Fruit fly (Drosophila melanogaster) whole organism, embryonic: ENCODE measurements around the gene CG31886.

Source experiments
- Asciz ChIP-seq: fragments of 200-800 bp; sonication (Bioruptor generic); optimal IDR thresholded peaks from 2 replicates; lab custom pipeline; 2017; ENCODE audit warnings: missing biosample characterization, mild to moderate bottlenecking, missing genetic modification characterization, missing genetic modification reagents
- C15 ChIP-seq: fragments of 200-800 bp; sonication (Bioruptor generic); IDR thresholded peaks from 3 replicates; pipeline ENCODE4 v1.3.6; 2022; ENCODE audit warnings: missing biosample characterization, missing genetic modification characterization
- CG10209 ChIP-seq: fragments of 200-800 bp; sonication (Bioruptor generic); optimal IDR thresholded peaks from 3 replicates; lab custom pipeline; 2017; ENCODE audit warnings: missing biosample characterization, mild to moderate bottlenecking, missing genetic modification characterization, missing genetic modification reagents
- CG10979 ChIP-seq: fragments of 200-800 bp; sonication (Bioruptor generic); optimal IDR thresholded peaks from 2 replicates; lab custom pipeline; 2018; ENCODE audit warnings: missing biosample characterization, mild to moderate bottlenecking, missing genetic modification characterization, moderate library complexity
- CG11504 ChIP-seq: fragments of 200-800 bp; sonication (Bioruptor generic); optimal IDR thresholded peaks from 3 replicates; lab custom pipeline; 2019; ENCODE audit warnings: missing biosample characterization, mild to moderate bottlenecking, missing genetic modification characterization, moderate library complexity
- CG11696 ChIP-seq: fragments of 200-800 bp; sonication (Bioruptor generic); IDR thresholded peaks from 2 replicates; pipeline ENCODE4 v1.3.6; 2022; ENCODE audit warnings: missing biosample characterization, missing genetic modification characterization
- CG14667 ChIP-seq: fragments of 200-800 bp; sonication (Bioruptor generic); IDR thresholded peaks from 2 replicates; pipeline ENCODE4 v1.3.6; 2022; ENCODE audit warnings: missing biosample characterization, missing genetic modification characterization
- CG17359 ChIP-seq: fragments of 200-800 bp; sonication (Bioruptor generic); optimal IDR thresholded peaks from 3 replicates; lab custom pipeline; 2018; ENCODE audit warnings: missing biosample characterization, mild to moderate bottlenecking, missing genetic modification characterization, moderate library complexity
- CG17385 ChIP-seq: fragments of 200-800 bp; sonication (Bioruptor generic); optimal IDR thresholded peaks from 3 replicates; lab custom pipeline; 2018; ENCODE audit warnings: missing biosample characterization, mild to moderate bottlenecking, missing genetic modification characterization
- CG18011 ChIP-seq: fragments of 200-800 bp; sonication (Bioruptor generic); optimal IDR thresholded peaks from 2 replicates; lab custom pipeline; 2017; ENCODE audit warnings: missing biosample characterization, missing genetic modification characterization, mild to moderate bottlenecking, moderate library complexity, missing genotype
- CG18599 ChIP-seq: fragments of 200-800 bp; sonication (Bioruptor generic); optimal IDR thresholded peaks from 3 replicates; lab custom pipeline; 2017; ENCODE audit warnings: missing biosample characterization, missing genetic modification characterization, mild to moderate bottlenecking, moderate library complexity, missing genetic modification reagents
- CG18619 ChIP-seq: fragments of 200-800 bp; sonication (Bioruptor generic); optimal IDR thresholded peaks from 3 replicates; lab custom pipeline; 2017; ENCODE audit warnings: missing biosample characterization, mild to moderate bottlenecking, missing genetic modification characterization
- CG30020 ChIP-seq: fragments of 200-800 bp; optimal IDR thresholded peaks from 2 replicates; lab custom pipeline; 2019; ENCODE audit warnings: missing biosample characterization, mild to moderate bottlenecking, missing genetic modification characterization, moderate library complexity
- CG31365 ChIP-seq: fragments of 200-800 bp; sonication (Bioruptor generic); optimal IDR thresholded peaks from 2 replicates; lab custom pipeline; 2018; ENCODE audit warnings: missing biosample characterization, mild to moderate bottlenecking, missing genetic modification characterization
- CG43689 ChIP-seq: fragments of 200-800 bp; sonication (Bioruptor generic); IDR thresholded peaks from 2 replicates; pipeline ENCODE4 v1.3.6; 2022; ENCODE audit warnings: missing biosample characterization, missing genetic modification characterization
- CG4854 ChIP-seq: fragments of 200-800 bp; sonication (Bioruptor generic); optimal IDR thresholded peaks from 2 replicates; lab custom pipeline; 2016; ENCODE audit warnings: missing biosample characterization, missing genetic modification characterization, inconsistent platforms
- CG7271 ChIP-seq: fragments of 200-800 bp; sonication (Bioruptor generic); optimal IDR thresholded peaks from 2 replicates; lab custom pipeline; 2018; ENCODE audit warnings: missing biosample characterization, mild to moderate bottlenecking, missing genetic modification characterization, moderate library complexity
- CG7839 ChIP-seq: fragments of 200-800 bp; sonication (Bioruptor generic); optimal IDR thresholded peaks from 3 replicates; lab custom pipeline; 2018; ENCODE audit warnings: missing biosample characterization, mild to moderate bottlenecking, missing genetic modification characterization, moderate library complexity
- CG7963 ChIP-seq: fragments of 200-800 bp; sonication (Bioruptor generic); IDR thresholded peaks from 3 replicates; pipeline ENCODE4 v1.3.6; 2022; ENCODE audit warnings: missing biosample characterization, missing genetic modification characterization; ENCODE audit not compliant: partially characterized antibody
- CG8089 ChIP-seq: fragments of 200-800 bp; sonication (Bioruptor generic); optimal IDR thresholded peaks from 3 replicates; lab custom pipeline; 2016; ENCODE audit warnings: missing biosample characterization, missing genetic modification characterization
- CG8388 ChIP-seq: fragments of 200-800 bp; sonication (Bioruptor generic); optimal IDR thresholded peaks from 2 replicates; lab custom pipeline; 2019; ENCODE audit warnings: missing biosample characterization, mild to moderate bottlenecking, missing genetic modification characterization, moderate library complexity
- CTCF ChIP-seq: fragments of 200-800 bp; sonication (Bioruptor generic); optimal IDR thresholded peaks from 2 replicates; lab custom pipeline; 2017; ENCODE audit warnings: missing biosample characterization, mild to moderate bottlenecking, missing genetic modification characterization, moderate library complexity
- Doc3 ChIP-seq: fragments of 200-800 bp; sonication (Bioruptor generic); IDR thresholded peaks from 3 replicates; pipeline ENCODE4 v1.3.6; 2022; ENCODE audit warnings: missing biosample characterization, missing genetic modification characterization; ENCODE audit not compliant: partially characterized antibody
- E2f2 ChIP-seq: fragments of 200-800 bp; sonication (Bioruptor generic); IDR thresholded peaks from 2 replicates; pipeline ENCODE4 v1.3.6; 2022; ENCODE audit warnings: missing biosample characterization, missing genetic modification characterization
- HLHmδ ChIP-seq: fragments of 200-800 bp; sonication (Bioruptor generic); optimal IDR thresholded peaks from 2 replicates; lab custom pipeline; 2018; ENCODE audit warnings: missing biosample characterization, mild to moderate bottlenecking, missing genetic modification characterization, moderate library complexity
- Hand ChIP-seq: fragments of 200-800 bp; sonication (Bioruptor generic); optimal IDR thresholded peaks from 2 replicates; lab custom pipeline; 2017; ENCODE audit warnings: mild to moderate bottlenecking, missing biosample characterization, missing genetic modification reagents, missing genetic modification characterization
- Mad ChIP-seq: fragments of 200-800 bp; sonication (Bioruptor generic); optimal IDR thresholded peaks from 2 replicates; lab custom pipeline; 2016; ENCODE audit warnings: missing biosample characterization, missing genetic modification characterization
- Max ChIP-seq: fragments of 200-800 bp; sonication (Bioruptor generic); optimal IDR thresholded peaks from 2 replicates; lab custom pipeline; 2016; ENCODE audit warnings: missing biosample characterization, mild to moderate bottlenecking, missing genetic modification characterization
- Mes4 ChIP-seq: fragments of 200-800 bp; sonication (Bioruptor generic); optimal IDR thresholded peaks from 2 replicates; lab custom pipeline; 2016; ENCODE audit warnings: missing biosample characterization, missing genetic modification characterization
- Nf-YA ChIP-seq: fragments of 200-800 bp; sonication (Bioruptor generic); IDR thresholded peaks from 2 replicates; pipeline ENCODE4 v1.3.6; 2022; ENCODE audit warnings: missing biosample characterization, missing genetic modification characterization
- Pdp1 ChIP-seq, 2 experiments: fragments of 200-800 bp; sonication (Bioruptor generic); optimal IDR thresholded peaks; 3 replicates each; lab custom pipeline; 2016; ENCODE audit warnings: missing biosample characterization in 2 of 2, missing genetic modification characterization in 2 of 2, mild to moderate bottlenecking in 1 of 2, moderate library complexity in 1 of 2
- Ptx1 ChIP-seq: fragments of 200-800 bp; sonication (Bioruptor generic); IDR thresholded peaks from 2 replicates; pipeline ENCODE4 v1.3.6; 2022; ENCODE audit warnings: missing biosample characterization, missing genetic modification characterization
- Usf ChIP-seq: fragments of 200-800 bp; sonication (Bioruptor generic); optimal IDR thresholded peaks from 2 replicates; lab custom pipeline; 2017; ENCODE audit warnings: missing genotype, missing biosample characterization, missing genetic modification characterization
- Xrp1 ChIP-seq: fragments of 200-800 bp; sonication (Bioruptor generic); IDR thresholded peaks from 2 replicates; pipeline ENCODE4 v1.3.6; 2022; ENCODE audit warnings: missing biosample characterization, missing genetic modification characterization
- chn ChIP-seq: fragments of 200-800 bp; sonication (Bioruptor generic); optimal IDR thresholded peaks from 2 replicates; lab custom pipeline; 2016; ENCODE audit warnings: missing biosample characterization, missing genetic modification characterization
- disco-r ChIP-seq: fragments of 200-800 bp; sonication (Bioruptor generic); optimal IDR thresholded peaks from 2 replicates; lab custom pipeline; 2016; ENCODE audit warnings: missing biosample characterization, missing genetic modification characterization
- dm ChIP-seq: fragments of 200-800 bp; sonication (Bioruptor generic); optimal IDR thresholded peaks from 3 replicates; lab custom pipeline; 2016; ENCODE audit warnings: missing biosample characterization, missing genetic modification characterization
- dmrt99B ChIP-seq: fragments of 200-800 bp; sonication (Bioruptor generic); optimal IDR thresholded peaks from 2 replicates; lab custom pipeline; 2018; ENCODE audit warnings: missing biosample characterization, mild to moderate bottlenecking, missing genetic modification characterization, moderate library complexity
- en ChIP-seq: fragments of 200-800 bp; sonication (Bioruptor generic); optimal IDR thresholded peaks from 2 replicates; lab custom pipeline; 2016; ENCODE audit warnings: missing biosample characterization, missing genetic modification characterization
- gcm ChIP-seq: fragments of 200-800 bp; sonication (Bioruptor generic); optimal IDR thresholded peaks from 2 replicates; lab custom pipeline; 2019; ENCODE audit warnings: missing biosample characterization, mild to moderate bottlenecking, missing genetic modification characterization, moderate library complexity
- gfzf ChIP-seq: fragments of 200-800 bp; sonication (Bioruptor generic); optimal IDR thresholded peaks from 2 replicates; lab custom pipeline; 2016; ENCODE audit warnings: missing biosample characterization, mild to moderate bottlenecking, missing genetic modification characterization, moderate library complexity
- jumu ChIP-seq: fragments of 200-800 bp; sonication (Bioruptor generic); optimal IDR thresholded peaks from 3 replicates; lab custom pipeline; 2016; ENCODE audit warnings: missing biosample characterization, missing genetic modification characterization
- nmo ChIP-seq: fragments of 200-800 bp; sonication (Bioruptor generic); optimal IDR thresholded peaks from 2 replicates; lab custom pipeline; 2018; ENCODE audit warnings: missing biosample characterization, mild to moderate bottlenecking, missing genetic modification characterization, moderate library complexity
- onecut ChIP-seq: fragments of 200-800 bp; sonication (Bioruptor generic); IDR thresholded peaks from 2 replicates; pipeline ENCODE4 v1.3.6; 2022; ENCODE audit warnings: missing biosample characterization, missing genetic modification characterization
- rib ChIP-seq: fragments of 200-800 bp; sonication (Bioruptor generic); IDR thresholded peaks from 2 replicates; pipeline ENCODE4 v1.3.6; 2022; ENCODE audit warnings: missing biosample characterization, missing genetic modification characterization
- sqz ChIP-seq: fragments of 200-800 bp; sonication (Bioruptor generic); optimal IDR thresholded peaks from 3 replicates; lab custom pipeline; 2018; ENCODE audit warnings: missing biosample characterization, mild to moderate bottlenecking, missing genetic modification characterization
- unc-4 ChIP-seq: fragments of 200-800 bp; sonication (Bioruptor generic); IDR thresholded peaks from 2 replicates; pipeline ENCODE4 v1.3.6; 2022; ENCODE audit warnings: missing biosample characterization, missing genetic modification characterization; ENCODE audit not compliant: partially characterized antibody
- wek ChIP-seq: fragments of 200-800 bp; sonication (Bioruptor generic); optimal IDR thresholded peaks from 3 replicates; lab custom pipeline; 2018; ENCODE audit warnings: missing biosample characterization, mild to moderate bottlenecking, missing genetic modification characterization, moderate library complexity
- zen ChIP-seq: fragments of 200-800 bp; sonication (Bioruptor generic); optimal IDR thresholded peaks from 3 replicates; lab custom pipeline; 2018; ENCODE audit warnings: missing biosample characterization, mild to moderate bottlenecking, missing genetic modification characterization, moderate library complexity

CG31886 gene

dm6 chr2L:8982584-8983302 lies 23.9 kb upstream of the CG31886 start (continued):
- no peak for TF ChIP-seq Hand
- peak; percentile 47 for TF ChIP-seq CG17385 (GFP tag; lab: Kevin White, UChicago)
- TF ChIP-seq dm (GFP tag; lab: Kevin White, UChicago), result peak; percentile 11
- TF ChIP-seq onecut (GFP tag; lab: Robert Waterston, UW), result no peak
- TF ChIP-seq C15 (GFP tag; lab: Robert Waterston, UW), result no peak
- no peak for TF ChIP-seq CG43689 (GFP tag; lab: Robert Waterston, UW)
- TF ChIP-seq Asciz, result peak; percentile 49
- TF ChIP-seq CG17359 (tag; lab: Kevin White, UChicago), result peak; percentile 70
- TF ChIP-seq E2f2 (GFP tag; lab: Robert Waterston, UW), result peak; percentile 54; the same call in 1 of the 2 replicates
- TF ChIP-seq Mes4 (GFP tag; lab: Kevin White, UChicago), result no peak
- TF ChIP-seq CG7839 (tag; lab: Kevin White, UChicago), result peak; percentile 71
- no peak for TF ChIP-seq CG7963 (GFP tag; lab: Robert Waterston, UW)
- no peak for TF ChIP-seq CTCF
- TF ChIP-seq wek (GFP tag; lab: Kevin White, UChicago), result no peak
- TF ChIP-seq CG11696 (GFP tag; lab: Robert Waterston, UW), result peak; percentile 53
- peak; percentile 10 for TF ChIP-seq CG18619 (GFP tag; lab: Kevin White, UChicago)
- no peak for TF ChIP-seq HLHmδ
- TF ChIP-seq CG11504 (tag; lab: Kevin White, UChicago), result peak; percentile 78
- TF ChIP-seq gcm, result peak; percentile 20
- no peak for TF ChIP-seq Mad (GFP tag; lab: Kevin White, UChicago)
- no peak for TF ChIP-seq zen
- TF ChIP-seq CG18011 (GFP tag; lab: Kevin White, UChicago), result peak; percentile 2
- peak; percentile 43 for TF ChIP-seq nmo (GFP tag; lab: Kevin White, UChicago)
- TF ChIP-seq Max, result peak; percentile 14
- no peak for TF ChIP-seq Nf-YA (GFP tag; lab: Robert Waterston, UW)
- TF ChIP-seq chn (GFP tag; lab: Kevin White, UChicago), result no peak
- TF ChIP-seq gfzf, result no peak
- TF ChIP-seq CG31365 (tag; lab: Kevin White, UChicago), result no peak
- TF ChIP-seq disco-r (GFP tag; lab: Kevin White, UChicago), result no peak
- TF ChIP-seq sqz (GFP tag; lab: Kevin White, UChicago), result peak; percentile 49
- no peak for TF ChIP-seq Usf (GFP tag; lab: Kevin White, UChicago)
- TF ChIP-seq Ptx1, result peak; percentile 62
- TF ChIP-seq en (GFP tag; lab: Kevin White, UChicago), result no peak
- peak; percentile 1 for TF ChIP-seq CG10979 (tag; lab: Kevin White, UChicago)
- no peak for TF ChIP-seq unc-4 (GFP tag; lab: Robert Waterston, UW)
- no peak for TF ChIP-seq CG7271 (tag; lab: Kevin White, UChicago)
- TF ChIP-seq rib (GFP tag; lab: Robert Waterston, UW), result no peak
- TF ChIP-seq CG8089 (GFP tag; lab: Kevin White, UChicago), result peak; percentile 13
- TF ChIP-seq Doc3, result no peak
- peak; percentile 8 to 23 for TF ChIP-seq Pdp1 (GFP tag; optimal IDR thresholded peaks at IDR 0.05; lab: Kevin White, UChicago)
- TF ChIP-seq CG18599 (GFP tag; lab: Kevin White, UChicago), result peak; percentile 44
- TF ChIP-seq CG8388, result peak; percentile 31
- TF ChIP-seq CG14667, result no peak
- peak; percentile 59 for TF ChIP-seq CG10209 (GFP tag; lab: Kevin White, UChicago)
- TF ChIP-seq Xrp1 (GFP tag; lab: Robert Waterston, UW), result peak; percentile 38; the same call in 1 of the 2 replicates
- no peak for TF ChIP-seq jumu (GFP tag; lab: Kevin White, UChicago)
- TF ChIP-seq dmrt99B (tag; lab: Kevin White, UChicago), result peak; percentile 75
- no peak for TF ChIP-seq CG4854 (GFP tag; lab: Kevin White, UChicago)
- no peak for TF ChIP-seq CG30020 (tag; lab: Kevin White, UChicago)
